Worm (Caenorhabditis elegans) whole organism, L3 larva: Measurements from ENCODE around the gene T24D3.2.

Source experiments
- ZK546.5 ChIP-seq: sonication (generic microtip); optimal IDR thresholded peaks from 2 replicates; lab custom pipeline; 2017; ENCODE audit warnings: missing biosample characterization, missing genetic modification characterization
- aly-2 ChIP-seq: fragments of 150-350 bp; optimal IDR thresholded peaks from 2 replicates; lab custom pipeline; 2014; ENCODE audit warnings: missing biosample characterization, missing genetic modification characterization
- ceh-16 ChIP-seq: sonication (generic microtip); optimal IDR thresholded peaks from 2 replicates; lab custom pipeline; 2017; ENCODE audit warnings: missing biosample characterization, missing genetic modification characterization
- ceh-82 ChIP-seq: fragments of 150-350 bp; optimal IDR thresholded peaks from 2 replicates; lab custom pipeline; 2014; ENCODE audit warnings: missing biosample characterization, missing genetic modification characterization
- daf-12 ChIP-seq: fragments of 150-350 bp; optimal IDR thresholded peaks from 2 replicates; lab custom pipeline; 2014; ENCODE audit warnings: missing biosample characterization, missing genetic modification reagents, missing genetic modification characterization
- fos-1 ChIP-seq: fragments of 150-350 bp; optimal IDR thresholded peaks from 2 replicates; lab custom pipeline; 2014; ENCODE audit warnings: missing biosample characterization, missing genetic modification characterization
- nhr-12 ChIP-seq: fragments of 150-350 bp; optimal IDR thresholded peaks from 2 replicates; lab custom pipeline; 2014; ENCODE audit warnings: missing biosample characterization, missing genetic modification characterization
- nhr-25 ChIP-seq: sonication (generic microtip); optimal IDR thresholded peaks from 2 replicates; lab custom pipeline; 2017; ENCODE audit warnings: missing biosample characterization, missing genetic modification characterization
- pha-4 ChIP-seq: fragments of 150-350 bp; optimal IDR thresholded peaks from 2 replicates; lab custom pipeline; 2014; ENCODE audit warnings: missing biosample characterization, missing genetic modification reagents, missing genetic modification characterization
- pqm-1 ChIP-seq: fragments of 150-350 bp; optimal IDR thresholded peaks from 2 replicates; lab custom pipeline; 2017; ENCODE audit warnings: missing biosample characterization, missing genetic modification characterization, inconsistent platforms
- skn-1 ChIP-seq: fragments of 150-350 bp; optimal IDR thresholded peaks from 2 replicates; lab custom pipeline; 2014; ENCODE audit warnings: missing biosample characterization, missing genetic modification characterization
- tbx-2 ChIP-seq: sonication (generic microtip); optimal IDR thresholded peaks from 2 replicates; lab custom pipeline; 2016; ENCODE audit warnings: mild to moderate bottlenecking, missing genetic modification characterization, missing compliant biosample characterization
- unc-39 ChIP-seq: sonication (generic microtip); optimal IDR thresholded peaks from 4 replicates; lab custom pipeline; 2017; ENCODE audit warnings: missing biosample characterization, missing genetic modification characterization

ce11 chrX:12472232-12472631 lies 46.7 kb downstream of the T24D3.2 start:
- no peak for TF ChIP-seq daf-12
- no peak for TF ChIP-seq ceh-82 (tag; lab: Kevin White, UChicago)
- TF ChIP-seq aly-2 (tag; lab: Kevin White, UChicago): no peak
- no peak for TF ChIP-seq tbx-2 (tag; lab: Kevin White, UChicago)
- TF ChIP-seq pqm-1: no peak
- TF ChIP-seq nhr-12 (tag; lab: Kevin White, UChicago): no peak
- no peak for TF ChIP-seq pha-4 (tag; lab: Kevin White, UChicago)
- TF ChIP-seq unc-39 (tag; lab: Kevin White, UChicago): no peak
- no peak for TF ChIP-seq ZK546.5
- no peak for TF ChIP-seq fos-1 (tag; lab: Kevin White, UChicago)
- no peak for TF ChIP-seq skn-1
- TF ChIP-seq nhr-25 (tag; lab: Kevin White, UChicago): no peak
- TF ChIP-seq ceh-16 (tag; lab: Kevin White, UChicago): no peak
